Worm (Caenorhabditis elegans) whole organism, L1 larva: ENCODE data around the gene cpr-9.

Experiments used
- C04F5.9 ChIP-seq: sonication (generic microtip); optimal IDR thresholded peaks from 2 replicates; lab custom pipeline; 2016; ENCODE audit warnings: missing genetic modification characterization, missing compliant biosample characterization
- C34B4.2 ChIP-seq: sonication (generic microtip); optimal IDR thresholded peaks from 2 replicates; lab custom pipeline; 2017; ENCODE audit warnings: mild to moderate bottlenecking, missing genetic modification characterization, missing compliant biosample characterization
- Y116A8C.19 ChIP-seq: sonication (generic microtip); optimal IDR thresholded peaks from 2 replicates; lab custom pipeline; 2016; ENCODE audit warnings: missing compliant biosample characterization, missing genetic modification characterization, borderline replicate concordance
- aha-1 ChIP-seq: fragments of 150-350 bp; optimal IDR thresholded peaks from 2 replicates; lab custom pipeline; 2014; ENCODE audit warnings: missing biosample characterization, missing genetic modification characterization
- ama-1 ChIP-seq: fragments of 150-350 bp; optimal IDR thresholded peaks from 2 replicates; lab custom pipeline; 2014
- blmp-1 ChIP-seq: fragments of 150-350 bp; optimal IDR thresholded peaks from 2 replicates; lab custom pipeline; 2014; ENCODE audit warnings: missing biosample characterization, missing genetic modification characterization
- ceh-88 ChIP-seq: fragments of 200-800 bp; sonication (Bioruptor generic); IDR thresholded peaks from 2 replicates; pipeline ENCODE4 v1.3.6; 2022; ENCODE audit warnings: missing genetic modification characterization, missing compliant biosample characterization
- dpl-1 ChIP-seq, 3 experiments: fragments of 150-350 bp in 2 of 3; sonication (generic microtip) in 1 of 3; optimal IDR thresholded peaks; 2 replicates each; lab custom pipeline; 2014 to 2017; ENCODE audit warnings: missing biosample characterization in 3 of 3, missing genetic modification characterization in 3 of 3, missing genetic modification reagents in 3 of 3
- efl-1 ChIP-seq, 4 experiments: fragments of 150-350 bp; optimal IDR thresholded peaks in 3 of 4; peaks in 1 of 4; 1 replicate in 1 of 4; 2 replicates in 3 of 4; lab custom pipeline; 2014; ENCODE audit warnings: missing biosample characterization in 2 of 4, missing genetic modification characterization in 2 of 4, missing genetic modification reagents in 2 of 4
- efl-3 ChIP-seq: fragments of 200-800 bp; sonication (Bioruptor generic); optimal IDR thresholded peaks from 2 replicates; lab custom pipeline; 2018; ENCODE audit warnings: mild to moderate bottlenecking, missing genetic modification characterization, missing compliant biosample characterization
- elt-2 ChIP-seq: sonication (generic microtip); optimal IDR thresholded peaks from 2 replicates; lab custom pipeline; 2016; ENCODE audit warnings: missing genetic modification characterization, mild to moderate bottlenecking, inconsistent platforms, missing compliant biosample characterization, missing genetic modification reagents
- ets-5 ChIP-seq: fragments of 200-800 bp; sonication (Bioruptor generic); IDR thresholded peaks from 2 replicates; pipeline ENCODE4 v1.3.6; 2022; ENCODE audit warnings: missing genetic modification characterization, missing compliant biosample characterization
- fkh-10 ChIP-seq: sonication (generic microtip); optimal IDR thresholded peaks from 2 replicates; lab custom pipeline; 2017; ENCODE audit warnings: missing biosample characterization, missing genetic modification reagents, missing genetic modification characterization
- fkh-4 ChIP-seq: sonication (generic microtip); optimal IDR thresholded peaks from 2 replicates; lab custom pipeline; 2016; ENCODE audit warnings: missing compliant biosample characterization, missing genetic modification characterization, borderline replicate concordance
- grh-1 ChIP-seq: fragments of 200-800 bp; sonication (Bioruptor generic); IDR thresholded peaks from 2 replicates; pipeline ENCODE4 v1.3.6; 2022; ENCODE audit warnings: missing genetic modification reagents, missing genetic modification characterization, missing compliant biosample characterization
- hlh-17 ChIP-seq: fragments of 200-800 bp; sonication (Bioruptor generic); optimal IDR thresholded peaks from 2 replicates; lab custom pipeline; 2018; ENCODE audit warnings: missing genetic modification characterization, mild to moderate bottlenecking, missing compliant biosample characterization, moderate library complexity, borderline replicate concordance
- hlh-4 ChIP-seq: sonication (generic microtip); optimal IDR thresholded peaks from 2 replicates; lab custom pipeline; 2016; ENCODE audit warnings: mild to moderate bottlenecking, missing genetic modification characterization, missing compliant biosample characterization
- isw-1 ChIP-seq: fragments of 200-800 bp; sonication (Bioruptor generic); IDR thresholded peaks from 2 replicates; pipeline ENCODE4 v1.3.6; 2022; ENCODE audit warnings: missing genetic modification characterization, missing compliant biosample characterization
- lin-13 ChIP-seq: fragments of 150-350 bp; optimal IDR thresholded peaks from 2 replicates; lab custom pipeline; 2014; ENCODE audit warnings: missing biosample characterization, missing genetic modification reagents, missing genetic modification characterization
- lin-14 ChIP-seq: fragments of 200-800 bp; sonication (Bioruptor generic); optimal IDR thresholded peaks from 2 replicates; lab custom pipeline; 2018; ENCODE audit warnings: mild to moderate bottlenecking, missing genetic modification characterization, moderate library complexity, missing compliant biosample characterization
- lin-15B ChIP-seq: fragments of 150-350 bp; sonication (generic microtip); optimal IDR thresholded peaks from 3 replicates; lab custom pipeline; 2014; ENCODE audit warnings: missing biosample characterization, missing genetic modification characterization
- lin-35 ChIP-seq, 2 experiments: fragments of 150-350 bp; optimal IDR thresholded peaks; 2 replicates each; lab custom pipeline; 2014; ENCODE audit warnings: missing biosample characterization in 2 of 2, missing genetic modification characterization in 2 of 2, missing genetic modification reagents in 2 of 2
- lin-39 ChIP-seq: fragments of 150-350 bp; optimal IDR thresholded peaks from 2 replicates; lab custom pipeline; 2014; ENCODE audit warnings: missing biosample characterization, missing genetic modification reagents, missing genetic modification characterization
- lsy-2 ChIP-seq, 2 experiments: fragments of 150-350 bp; optimal IDR thresholded peaks; 2 replicates each; lab custom pipeline; 2014; ENCODE audit warnings: missing biosample characterization in 2 of 2, missing genetic modification characterization in 2 of 2
- mab-9 ChIP-seq: fragments of 200-800 bp; sonication (Bioruptor generic); IDR thresholded peaks from 2 replicates; pipeline ENCODE4 v1.3.6; 2022; ENCODE audit warnings: missing genetic modification reagents, missing genetic modification characterization, missing compliant biosample characterization
- mdl-1 ChIP-seq, 2 experiments: fragments of 150-350 bp; optimal IDR thresholded peaks; 2 replicates each; lab custom pipeline; 2014 to 2017; ENCODE audit warnings: missing biosample characterization in 2 of 2, missing genetic modification characterization in 2 of 2, inconsistent platforms in 1 of 2
- mef-2 ChIP-seq: fragments of 150-350 bp; optimal IDR thresholded peaks from 2 replicates; lab custom pipeline; 2014; ENCODE audit warnings: missing biosample characterization, missing genetic modification characterization
- mep-1 ChIP-seq: fragments of 150-350 bp; optimal IDR thresholded peaks from 2 replicates; lab custom pipeline; 2014; ENCODE audit warnings: missing biosample characterization, missing genetic modification characterization
- nhr-12 ChIP-seq: sonication (generic microtip); optimal IDR thresholded peaks from 2 replicates; lab custom pipeline; 2017; ENCODE audit warnings: missing biosample characterization, missing genetic modification characterization
- nhr-19 ChIP-seq: fragments of 200-800 bp; sonication (Bioruptor generic); conservative IDR thresholded peaks from 2 replicates; pipeline ENCODE4 v1.3.6; 2022; ENCODE audit warnings: missing genetic modification characterization, missing compliant biosample characterization
- nhr-20 ChIP-seq: sonication (generic microtip); optimal IDR thresholded peaks from 2 replicates; lab custom pipeline; 2016; ENCODE audit warnings: mild to moderate bottlenecking, missing genetic modification characterization, missing compliant biosample characterization
- nhr-47 ChIP-seq: sonication (generic microtip); optimal IDR thresholded peaks from 2 replicates; lab custom pipeline; 2016; ENCODE audit warnings: mild to moderate bottlenecking, missing genetic modification characterization, moderate library complexity, missing compliant biosample characterization
- rnt-1 ChIP-seq: sonication (generic microtip); optimal IDR thresholded peaks from 2 replicates; lab custom pipeline; 2016; ENCODE audit warnings: mild to moderate bottlenecking, missing genetic modification characterization, moderate library complexity, missing compliant biosample characterization
- snu-23 ChIP-seq: sonication (generic microtip); optimal IDR thresholded peaks from 2 replicates; lab custom pipeline; 2016; ENCODE audit warnings: missing genetic modification characterization, missing compliant biosample characterization
- sptf-1 ChIP-seq: fragments of 150-350 bp; optimal IDR thresholded peaks from 2 replicates; lab custom pipeline; 2014; ENCODE audit warnings: missing biosample characterization, missing genetic modification characterization
- swsn-7 ChIP-seq: sonication (generic microtip); optimal IDR thresholded peaks from 2 replicates; lab custom pipeline; 2016; ENCODE audit warnings: missing genetic modification characterization, missing compliant biosample characterization
- tbx-2 ChIP-seq: sonication (generic microtip); optimal IDR thresholded peaks from 2 replicates; lab custom pipeline; 2016; ENCODE audit warnings: missing genetic modification characterization, missing compliant biosample characterization
- tlp-1 ChIP-seq: fragments of 150-350 bp; optimal IDR thresholded peaks from 2 replicates; lab custom pipeline; 2014; ENCODE audit warnings: missing biosample characterization, missing genetic modification characterization
- unc-130 ChIP-seq: fragments of 150-350 bp; optimal IDR thresholded peaks from 2 replicates; lab custom pipeline; 2017; ENCODE audit warnings: missing biosample characterization, missing genetic modification characterization, inconsistent platforms
- unc-30 ChIP-seq: sonication (generic microtip); optimal IDR thresholded peaks from 2 replicates; lab custom pipeline; 2017; ENCODE audit warnings: missing biosample characterization, missing genetic modification characterization
- unc-62 ChIP-seq: fragments of 150-350 bp; optimal IDR thresholded peaks from 2 replicates; lab custom pipeline; 2014; ENCODE audit warnings: missing biosample characterization, missing genetic modification reagents, missing genetic modification characterization
- vab-15 ChIP-seq: sonication (generic microtip); optimal IDR thresholded peaks from 2 replicates; lab custom pipeline; 2017; ENCODE audit warnings: missing genotype, mild to moderate bottlenecking, missing genetic modification characterization, missing compliant biosample characterization
- xbp-1 ChIP-seq: sonication (generic microtip); optimal IDR thresholded peaks from 2 replicates; lab custom pipeline; 2016; ENCODE audit warnings: missing genetic modification characterization, missing compliant biosample characterization
- zip-4 ChIP-seq: fragments of 200-800 bp; sonication (Bioruptor generic); optimal IDR thresholded peaks from 2 replicates; lab custom pipeline; 2018; ENCODE audit warnings: mild to moderate bottlenecking, missing genetic modification characterization, moderate library complexity, missing compliant biosample characterization
- ztf-11 ChIP-seq, 2 experiments: sonication (generic microtip); optimal IDR thresholded peaks; 2 replicates each; lab custom pipeline; 2016 to 2017; ENCODE audit warnings: missing genetic modification characterization in 2 of 2, missing biosample characterization in 1 of 2, missing compliant biosample characterization in 1 of 2

cpr-9 gene

ce11 chrV:11989861-11990260 lies 13.0 kb upstream of the cpr-9 start:
- TF ChIP-seq nhr-20 (tag; lab: Kevin White, UChicago) = no peak
- TF ChIP-seq tbx-2 = no peak
- TF ChIP-seq C34B4.2 = no peak
- TF ChIP-seq efl-1 (optimal IDR thresholded peaks at IDR 0.05; lab: Kevin White, UChicago) = no peak
- peak in 1 of 2 experiments; percentile 32 for TF ChIP-seq efl-1 (GFP tag; optimal IDR thresholded peaks at IDR 0.05 in 1 of 2; lab: Kevin White, UChicago)
- TF ChIP-seq blmp-1 (tag; lab: Kevin White, UChicago) = peak; percentile 74
- no peak for TF ChIP-seq hlh-17 (GFP tag; lab: Kevin White, UChicago)
- TF ChIP-seq lin-14 = peak; percentile 17
- TF ChIP-seq, all 84 proteins: peak for 3

- no peak for TF ChIP-seq zip-4 (GFP tag; lab: Kevin White, UChicago)
- peak; percentile 4 for TF ChIP-seq nhr-47
- TF ChIP-seq efl-3 (GFP tag; lab: Kevin White, UChicago) = no peak
- peak; percentile 93 for TF ChIP-seq fkh-10
- no peak for TF ChIP-seq rnt-1
- no peak for TF ChIP-seq nhr-12 (tag; lab: Kevin White, UChicago)
- no peak for TF ChIP-seq lin-15B (tag; lab: Kevin White, UChicago)
- TF ChIP-seq fkh-4 (tag; lab: Kevin White, UChicago) = no peak
- TF ChIP-seq lin-14 = peak; percentile 59
- TF ChIP-seq nhr-19 = no peak
- TF ChIP-seq sptf-1 (tag; lab: Kevin White, UChicago) = no peak
- TF ChIP-seq efl-1 (optimal IDR thresholded peaks at IDR 0.05; lab: Kevin White, UChicago) = peak in 1 of 2 experiments; percentile 2
- no peak for TF ChIP-seq efl-1 (GFP tag; optimal IDR thresholded peaks at IDR 0.05 in 1 of 2; lab: Kevin White, UChicago)
These were observed 12.2 kb upstream of the cpr-9 start for ce11 chrV:11990511-11991127.

ce11 chrV:11993706-11994345 lies 9.0 kb upstream of the cpr-9 start, which contains the start of the genes cyl-1 and C52E4.7:
Gene cyl-1 (minus strand): TSS chrV:11993723.
Gene C52E4.7 (plus strand): TSS chrV:11994295.
- peak; percentile 46 for TF ChIP-seq lin-13 (GFP tag; lab: Kevin White, UChicago)
- TF ChIP-seq ama-1 (lab: Kevin White, UChicago) = no peak
- peak; percentile 56 for TF ChIP-seq lin-14
- TF ChIP-seq xbp-1 (tag; lab: Kevin White, UChicago) = peak; percentile 46
- peak; percentile 69 to 81 for TF ChIP-seq lin-35 (GFP tag; optimal IDR thresholded peaks at IDR 0.05; lab: Kevin White, UChicago)
- TF ChIP-seq C34B4.2 = no peak
- peak; percentile 26 for TF ChIP-seq rnt-1
- no peak for TF ChIP-seq grh-1
- TF ChIP-seq nhr-12 (tag; lab: Kevin White, UChicago) = no peak
- no peak for TF ChIP-seq hlh-4 (tag; lab: Kevin White, UChicago)
- TF ChIP-seq mef-2 (tag; lab: Kevin White, UChicago) = no peak
- TF ChIP-seq ceh-88 (GFP tag; lab: Robert Waterston, UW) = no peak
- no peak for TF ChIP-seq tlp-1 (tag; lab: Kevin White, UChicago)
- TF ChIP-seq vab-15 (tag; lab: Kevin White, UChicago) = no peak
- no peak for TF ChIP-seq ets-5 (GFP tag; lab: Robert Waterston, UW)
- TF ChIP-seq hlh-17 (GFP tag; lab: Kevin White, UChicago) = no peak
- TF ChIP-seq isw-1 (GFP tag; lab: Robert Waterston, UW) = no peak; the same call in 1 of the 2 replicates
- TF ChIP-seq lin-39 (tag; lab: Kevin White, UChicago) = no peak
- no peak for TF ChIP-seq efl-3 (GFP tag; lab: Kevin White, UChicago)
- no peak for TF ChIP-seq ztf-11 (tag; optimal IDR thresholded peaks at IDR 0.05; lab: Kevin White, UChicago)
- TF ChIP-seq mab-9 = no peak
- TF ChIP-seq snu-23 = peak; percentile 63
- TF ChIP-seq mdl-1 (tag; optimal IDR thresholded peaks at IDR 0.05; lab: Kevin White, UChicago) = peak in 1 of 2 experiments; percentile 48
- peak; percentile 37 for TF ChIP-seq swsn-7 (tag; lab: Kevin White, UChicago)
- no peak for TF ChIP-seq aha-1 (tag; lab: Kevin White, UChicago)
- peak; percentile 80 for TF ChIP-seq mep-1 (tag; lab: Kevin White, UChicago)
- TF ChIP-seq elt-2 = no peak
- no peak for TF ChIP-seq fkh-4 (tag; lab: Kevin White, UChicago)
- no peak for TF ChIP-seq C04F5.9
- TF ChIP-seq unc-30 (tag; lab: Kevin White, UChicago) = no peak
- peak; percentile 54 to 86 for TF ChIP-seq lsy-2 (tag; optimal IDR thresholded peaks at IDR 0.05; lab: Kevin White, UChicago)
- peak; percentile 46 to 73 (median 61) for TF ChIP-seq dpl-1 (GFP tag; optimal IDR thresholded peaks at IDR 0.05; lab: Kevin White, UChicago)
- TF ChIP-seq unc-130 = peak; percentile 41
- no peak for TF ChIP-seq Y116A8C.19 (tag; lab: Kevin White, UChicago)
- TF ChIP-seq lin-15B (tag; lab: Kevin White, UChicago) = peak; percentile 57
- no peak for TF ChIP-seq unc-62
